Fruit fly (Drosophila melanogaster) whole organism, prepupa: ENCODE measurements around the gene f.

ENCODE experiments used
- Blimp-1 ChIP-seq: fragments of 200-800 bp; sonication (Bioruptor generic); optimal IDR thresholded peaks from 3 replicates; lab custom pipeline; 2017; ENCODE audit warnings: missing biosample characterization, missing genetic modification characterization, mild to moderate bottlenecking, moderate library complexity, missing genetic modification reagents
- CG10631 ChIP-seq: fragments of 200-800 bp; sonication (Bioruptor generic); optimal IDR thresholded peaks from 2 replicates; lab custom pipeline; 2016; ENCODE audit warnings: missing biosample characterization, missing genetic modification characterization
- CG10669 ChIP-seq: fragments of 200-800 bp; sonication (Bioruptor generic); optimal IDR thresholded peaks from 3 replicates; lab custom pipeline; 2018; ENCODE audit warnings: missing biosample characterization, mild to moderate bottlenecking, missing genetic modification characterization, moderate library complexity
- CG11294 ChIP-seq: fragments of 200-800 bp; sonication (Bioruptor generic); IDR thresholded peaks from 2 replicates; pipeline ENCODE4 v1.3.6; 2022; ENCODE audit warnings: missing biosample characterization, missing genetic modification characterization
- CG11762 ChIP-seq: fragments of 200-800 bp; sonication (Bioruptor generic); optimal IDR thresholded peaks from 3 replicates; lab custom pipeline; 2016; ENCODE audit warnings: missing biosample characterization, missing genetic modification characterization; ENCODE audit not compliant: insufficient read depth
- CG11902 ChIP-seq: fragments of 200-800 bp; sonication (Bioruptor generic); optimal IDR thresholded peaks from 3 replicates; lab custom pipeline; 2016; ENCODE audit warnings: missing biosample characterization, missing genetic modification characterization
- CG15336 ChIP-seq: fragments of 200-800 bp; sonication (Bioruptor generic); IDR thresholded peaks from 2 replicates; pipeline ENCODE4 v1.3.6; 2022; ENCODE audit warnings: missing biosample characterization, missing genetic modification characterization
- CG1621 ChIP-seq: fragments of 200-800 bp; sonication (Bioruptor generic); optimal IDR thresholded peaks from 3 replicates; lab custom pipeline; 2018; ENCODE audit warnings: missing biosample characterization, mild to moderate bottlenecking, missing genetic modification characterization
- CG16779 ChIP-seq: fragments of 200-800 bp; sonication (Bioruptor generic); optimal IDR thresholded peaks from 3 replicates; lab custom pipeline; 2017; ENCODE audit warnings: missing biosample characterization, mild to moderate bottlenecking, missing genetic modification characterization
- CG3032 ChIP-seq: fragments of 200-800 bp; optimal IDR thresholded peaks from 2 replicates; lab custom pipeline; 2019; ENCODE audit warnings: missing biosample characterization, mild to moderate bottlenecking, missing genetic modification characterization, moderate library complexity
- CG32006 ChIP-seq: fragments of 200-800 bp; sonication (Bioruptor generic); optimal IDR thresholded peaks from 3 replicates; lab custom pipeline; 2017; ENCODE audit warnings: missing biosample characterization, mild to moderate bottlenecking, missing genetic modification characterization
- CG34406 ChIP-seq: fragments of 200-800 bp; sonication (Bioruptor generic); optimal IDR thresholded peaks from 3 replicates; lab custom pipeline; 2016; ENCODE audit warnings: missing biosample characterization, missing genetic modification characterization
- CG3919 ChIP-seq: fragments of 200-800 bp; sonication (Bioruptor generic); optimal IDR thresholded peaks from 3 replicates; lab custom pipeline; 2016; ENCODE audit warnings: missing biosample characterization, missing genetic modification characterization
- CG4318 ChIP-seq: fragments of 200-800 bp; sonication (Bioruptor generic); optimal IDR thresholded peaks from 3 replicates; lab custom pipeline; 2017; ENCODE audit warnings: missing biosample characterization, mild to moderate bottlenecking, missing genetic modification characterization
- CG6276 ChIP-seq: fragments of 200-800 bp; sonication (Bioruptor generic); optimal IDR thresholded peaks from 2 replicates; lab custom pipeline; 2017; ENCODE audit warnings: missing biosample characterization, mild to moderate bottlenecking, missing genetic modification characterization
- CG6792 ChIP-seq: fragments of 200-800 bp; sonication (Bioruptor generic); optimal IDR thresholded peaks from 3 replicates; lab custom pipeline; 2016; ENCODE audit warnings: missing biosample characterization, missing genetic modification characterization
- CG6808 ChIP-seq: fragments of 200-800 bp; sonication (Bioruptor generic); optimal IDR thresholded peaks from 3 replicates; lab custom pipeline; 2017; ENCODE audit warnings: missing biosample characterization, missing genetic modification characterization, mild to moderate bottlenecking, moderate library complexity, missing genetic modification reagents
- CG6854 ChIP-seq: fragments of 200-800 bp; sonication (Bioruptor generic); optimal IDR thresholded peaks from 2 replicates; lab custom pipeline; 2017; ENCODE audit warnings: missing biosample characterization, mild to moderate bottlenecking, missing genetic modification characterization
- CG7368 ChIP-seq: fragments of 200-800 bp; sonication (Bioruptor generic); optimal IDR thresholded peaks from 3 replicates; lab custom pipeline; 2016; ENCODE audit warnings: missing biosample characterization, missing genetic modification characterization
- CG8632 ChIP-seq: fragments of 200-800 bp; sonication (Bioruptor generic); optimal IDR thresholded peaks from 3 replicates; lab custom pipeline; 2016; ENCODE audit warnings: missing biosample characterization, missing genetic modification characterization
- Eip75B ChIP-seq: fragments of 200-800 bp; sonication (Bioruptor generic); optimal IDR thresholded peaks from 3 replicates; lab custom pipeline; 2016; ENCODE audit warnings: missing biosample characterization, missing genetic modification characterization
- Eip78C ChIP-seq: fragments of 200-800 bp; sonication (Bioruptor generic); peaks from one replicate; lab custom pipeline; 2016; ENCODE audit warnings: missing biosample characterization, missing genetic modification characterization
- Ets21C ChIP-seq: fragments of 200-800 bp; sonication (Bioruptor generic); optimal IDR thresholded peaks from 3 replicates; lab custom pipeline; 2016; ENCODE audit warnings: missing biosample characterization, missing genetic modification characterization
- Ets96B ChIP-seq: fragments of 200-800 bp; optimal IDR thresholded peaks from 2 replicates; lab custom pipeline; 2019; ENCODE audit warnings: missing biosample characterization, mild to moderate bottlenecking, missing genetic modification characterization, moderate library complexity
- Gug ChIP-seq: fragments of 200-800 bp; sonication (Bioruptor generic); IDR thresholded peaks from 2 replicates; pipeline ENCODE4 v1.3.6; 2022; ENCODE audit warnings: missing biosample characterization, missing genetic modification characterization
- Hr39 ChIP-seq: fragments of 200-800 bp; sonication (Bioruptor generic); optimal IDR thresholded peaks from 2 replicates; lab custom pipeline; 2016; ENCODE audit warnings: missing biosample characterization, missing genetic modification characterization
- Hr4 ChIP-seq: fragments of 200-800 bp; sonication (Bioruptor generic); optimal IDR thresholded peaks from 3 replicates; lab custom pipeline; 2016; ENCODE audit warnings: missing biosample characterization, missing genetic modification characterization
- Met ChIP-seq: fragments of 200-800 bp; sonication (Bioruptor generic); optimal IDR thresholded peaks from 3 replicates; lab custom pipeline; 2016; ENCODE audit warnings: missing biosample characterization, missing genetic modification characterization
- OdsH ChIP-seq: fragments of 200-800 bp; sonication (Bioruptor generic); optimal IDR thresholded peaks from 3 replicates; lab custom pipeline; 2016; ENCODE audit warnings: missing biosample characterization, missing genetic modification characterization
- Smox ChIP-seq: fragments of 200-800 bp; sonication (Bioruptor generic); optimal IDR thresholded peaks from 3 replicates; lab custom pipeline; 2016; ENCODE audit warnings: missing biosample characterization, missing genetic modification characterization
- Sox14 ChIP-seq: fragments of 200-800 bp; sonication (Bioruptor generic); optimal IDR thresholded peaks from 3 replicates; lab custom pipeline; 2016; ENCODE audit warnings: missing biosample characterization, missing genetic modification characterization
- Sox15 ChIP-seq: fragments of 200-800 bp; sonication (Bioruptor generic); optimal IDR thresholded peaks from 3 replicates; lab custom pipeline; 2016; ENCODE audit warnings: missing biosample characterization, missing genetic modification characterization
- achi ChIP-seq: fragments of 200-800 bp; sonication (Bioruptor generic); optimal IDR thresholded peaks from 3 replicates; lab custom pipeline; 2016; ENCODE audit warnings: missing biosample characterization, missing genetic modification characterization
- acj6 ChIP-seq: fragments of 200-800 bp; sonication (Bioruptor generic); optimal IDR thresholded peaks from 3 replicates; lab custom pipeline; 2016; ENCODE audit warnings: missing biosample characterization, missing genetic modification characterization
- dac ChIP-seq: fragments of 200-800 bp; sonication (Bioruptor generic); optimal IDR thresholded peaks from 2 replicates; lab custom pipeline; 2017; ENCODE audit warnings: missing biosample characterization, mild to moderate bottlenecking, missing genetic modification characterization
- dsx ChIP-seq: fragments of 200-800 bp; optimal IDR thresholded peaks from 3 replicates; lab custom pipeline; 2019; ENCODE audit warnings: missing biosample characterization, mild to moderate bottlenecking, missing genetic modification characterization, moderate library complexity; ENCODE audit not compliant: poor library complexity, severe bottlenecking
- esn ChIP-seq: fragments of 200-800 bp; sonication (Bioruptor generic); optimal IDR thresholded peaks from 2 replicates; lab custom pipeline; 2016; ENCODE audit warnings: missing biosample characterization, mild to moderate bottlenecking, missing genetic modification characterization, moderate library complexity
- fd85E ChIP-seq: fragments of 200-800 bp; sonication (Bioruptor generic); optimal IDR thresholded peaks from 3 replicates; lab custom pipeline; 2016; ENCODE audit warnings: missing biosample characterization, missing genetic modification characterization
- lz ChIP-seq: fragments of 200-800 bp; sonication (Bioruptor generic); optimal IDR thresholded peaks from 3 replicates; lab custom pipeline; 2016; ENCODE audit warnings: missing biosample characterization, missing genetic modification characterization
- pdm3 ChIP-seq: fragments of 200-800 bp; sonication (Bioruptor generic); optimal IDR thresholded peaks from 3 replicates; lab custom pipeline; 2016; ENCODE audit warnings: missing biosample characterization, missing genetic modification characterization
- spab ChIP-seq: fragments of 200-800 bp; sonication (Bioruptor generic); optimal IDR thresholded peaks from 2 replicates; lab custom pipeline; 2017; ENCODE audit warnings: missing biosample characterization, mild to moderate bottlenecking, missing genetic modification characterization, missing genetic modification reagents
- ss ChIP-seq, 2 experiments: fragments of 200-800 bp; sonication (Bioruptor generic); optimal IDR thresholded peaks; 2 replicates in 1 of 2; 3 replicates in 1 of 2; lab custom pipeline; 2017 to 2018; ENCODE audit warnings: mild to moderate bottlenecking in 2 of 2, missing biosample characterization in 2 of 2, missing genetic modification characterization in 2 of 2, moderate library complexity in 1 of 2
- svp ChIP-seq: fragments of 200-800 bp; sonication (Bioruptor generic); peaks from one replicate; lab custom pipeline; 2016; ENCODE audit warnings: missing biosample characterization, missing genetic modification characterization
- vri ChIP-seq: fragments of 200-800 bp; sonication (Bioruptor generic); optimal IDR thresholded peaks from 3 replicates; lab custom pipeline; 2016; ENCODE audit warnings: missing biosample characterization, mild to moderate bottlenecking, missing genetic modification characterization

f gene

dm6 chrX:17298900-17299836 lies 66.4 kb downstream of the f start (continued):
- peak; percentile 73 for TF ChIP-seq CG16779 (tag; lab: Kevin White, UChicago)
- TF ChIP-seq acj6 (GFP tag; lab: Kevin White, UChicago), result peak; percentile 82
- peak; percentile 71 for TF ChIP-seq Sox15 (GFP tag; lab: Kevin White, UChicago)
- TF ChIP-seq dac, result peak; percentile 77
- TF ChIP-seq svp (GFP tag; lab: Kevin White, UChicago), result peak; percentile 93
- TF ChIP-seq vri (GFP tag; lab: Kevin White, UChicago), result peak; percentile 50
- TF ChIP-seq Eip75B (GFP tag; lab: Kevin White, UChicago), result peak; percentile 73
- TF ChIP-seq CG3032 (tag; lab: Kevin White, UChicago), result peak; percentile 82
- TF ChIP-seq CG11902 (GFP tag; lab: Kevin White, UChicago), result peak; percentile 64
- peak; percentile 75 for TF ChIP-seq Smox (GFP tag; lab: Kevin White, UChicago)
- peak; percentile 71 for TF ChIP-seq CG8632 (GFP tag; lab: Kevin White, UChicago)
- TF ChIP-seq Hr4, result peak; percentile 84
- TF ChIP-seq Gug, result peak; percentile 78
- peak; percentile 80 for TF ChIP-seq CG10631 (GFP tag; lab: Kevin White, UChicago)
- TF ChIP-seq CG6792 (GFP tag; lab: Kevin White, UChicago), result peak; percentile 84
- TF ChIP-seq Hr39 (GFP tag; lab: Kevin White, UChicago), result peak; percentile 83
- TF ChIP-seq dsx (GFP tag; lab: Kevin White, UChicago), result peak; percentile 76
- TF ChIP-seq CG10669 (GFP tag; lab: Kevin White, UChicago), result peak; percentile 82
- TF ChIP-seq Ets21C, result peak; percentile 79
- peak; percentile 42 for TF ChIP-seq fd85E
- TF ChIP-seq CG34406 (GFP tag; lab: Kevin White, UChicago), result peak; percentile 73
- TF ChIP-seq CG1621, result peak; percentile 85
- TF ChIP-seq CG11294, result peak; percentile 69
- TF ChIP-seq Met (GFP tag; lab: Kevin White, UChicago), result peak; percentile 83
- TF ChIP-seq CG15336 (GFP tag; lab: Robert Waterston, UW), result peak; percentile 92

- TF ChIP-seq CG4318 (peak; percentile 42), vri (GFP tag; lab: Kevin White, UChicago) (peak; percentile 40), CG3919 (peak; percentile 84), CG11294 (peak; percentile 27; the same call in 1 of the 2 replicates), CG11762 (GFP tag; lab: Kevin White, UChicago) (peak; percentile 64), CG32006 (peak; percentile 85), CG6792 (GFP tag; lab: Kevin White, UChicago) (peak; percentile 77), CG6276 (GFP tag; lab: Kevin White, UChicago) (peak; percentile 61), Hr4 (peak; percentile 63), esn (GFP tag; lab: Kevin White, UChicago) (peak; percentile 54), CG6808 (GFP tag; lab: Kevin White, UChicago) (peak; percentile 92), Ets96B (peak; percentile 88), OdsH (GFP tag; lab: Kevin White, UChicago) (peak; percentile 61), Eip78C (peak; percentile 85), dac (peak; percentile 57), CG8632 (GFP tag; lab: Kevin White, UChicago) (peak; percentile 49), Sox14 (GFP tag; lab: Kevin White, UChicago) (peak; percentile 62), pdm3 (GFP tag; lab: Kevin White, UChicago) (peak; percentile 69), CG11902 (GFP tag; lab: Kevin White, UChicago) (peak; percentile 74), CG6854 (GFP tag; lab: Kevin White, UChicago) (peak; percentile 76), svp (GFP tag; lab: Kevin White, UChicago) (peak; percentile 89), spab (GFP tag; lab: Kevin White, UChicago) (peak; percentile 85), lz (GFP tag; lab: Kevin White, UChicago) (peak; percentile 78), Smox (GFP tag; lab: Kevin White, UChicago) (peak; percentile 68), ss (GFP tag; optimal IDR thresholded peaks at IDR 0.05; lab: Kevin White, UChicago) (peak; percentile 85 to 86), CG16779 (tag; lab: Kevin White, UChicago) (peak; percentile 58), Met (GFP tag; lab: Kevin White, UChicago) (peak; percentile 52), CG7368 (peak; percentile 84), achi (GFP tag; lab: Kevin White, UChicago) (peak; percentile 59), dsx (GFP tag; lab: Kevin White, UChicago) (peak; percentile 65), fd85E (peak; percentile 52), Gug (peak; percentile 47), Blimp-1 (GFP tag; lab: Kevin White, UChicago) (peak; percentile 81)
Observed at dm6 chrX:17300609-17301208, 68.0 kb downstream of the f start.
